Fruit fly (Drosophila melanogaster) whole organism, embryonic: ENCODE data around the gene CG11396.
A peak's percentile ranks its signal among the peaks of the same experiment; 100 is the strongest.

ENCODE experiments used
- CG11504 ChIP-seq: fragments of 200-800 bp; sonication (Bioruptor generic); optimal IDR thresholded peaks from 3 replicates; lab custom pipeline; 2019; ENCODE audit warnings: missing biosample characterization, mild to moderate bottlenecking, missing genetic modification characterization, moderate library complexity
- CG12744 ChIP-seq: fragments of 200-800 bp; sonication (Bioruptor generic); optimal IDR thresholded peaks from 2 replicates; lab custom pipeline; 2016; ENCODE audit warnings: missing biosample characterization, missing genetic modification characterization
- CG14014 ChIP-seq: fragments of 200-800 bp; sonication (Bioruptor generic); IDR thresholded peaks from 2 replicates; pipeline ENCODE4 v1.3.6; 2022; ENCODE audit warnings: missing biosample characterization, missing genetic modification characterization
- CG15073 ChIP-seq: fragments of 200-800 bp; sonication (Bioruptor generic); optimal IDR thresholded peaks from 2 replicates; lab custom pipeline; 2016; ENCODE audit warnings: missing biosample characterization, missing genetic modification characterization
- CG1529 ChIP-seq: fragments of 200-800 bp; sonication (Bioruptor generic); optimal IDR thresholded peaks from 3 replicates; lab custom pipeline; 2018; ENCODE audit warnings: missing biosample characterization, missing genetic modification characterization
- CG17361 ChIP-seq: fragments of 200-800 bp; sonication (Bioruptor generic); IDR thresholded peaks from 3 replicates; pipeline ENCODE4 v1.3.6; 2022; ENCODE audit warnings: missing biosample characterization, missing genetic modification characterization
- CG18262 ChIP-seq: fragments of 200-800 bp; optimal IDR thresholded peaks from 3 replicates; lab custom pipeline; 2019; ENCODE audit warnings: missing biosample characterization, mild to moderate bottlenecking, missing genetic modification characterization, moderate library complexity
- CG18476 ChIP-seq: fragments of 200-800 bp; sonication (Bioruptor generic); optimal IDR thresholded peaks from 2 replicates; lab custom pipeline; 2016; ENCODE audit warnings: missing biosample characterization, mild to moderate bottlenecking, missing genetic modification characterization
- CG2678 ChIP-seq: fragments of 200-800 bp; sonication (Bioruptor generic); optimal IDR thresholded peaks from 3 replicates; lab custom pipeline; 2019; ENCODE audit warnings: missing biosample characterization, mild to moderate bottlenecking, missing genetic modification characterization, moderate library complexity
- CG2875 ChIP-seq: fragments of 200-800 bp; sonication (Bioruptor generic); optimal IDR thresholded peaks from 2 replicates; lab custom pipeline; 2017; ENCODE audit warnings: missing biosample characterization, mild to moderate bottlenecking, missing genetic modification characterization, missing genetic modification reagents
- CG3726 ChIP-seq: fragments of 200-800 bp; sonication (Bioruptor generic); IDR thresholded peaks from 3 replicates; pipeline ENCODE4, ENCODE4 v1.3.6; 2022; ENCODE audit warnings: missing biosample characterization, missing genetic modification characterization
- CG3847 ChIP-seq: fragments of 200-800 bp; sonication (Bioruptor generic); IDR thresholded peaks from 2 replicates; pipeline ENCODE4 v1.3.6; 2022; ENCODE audit warnings: missing biosample characterization, missing genetic modification characterization
- CG4424 ChIP-seq: fragments of 200-800 bp; sonication (Bioruptor generic); optimal IDR thresholded peaks from 3 replicates; lab custom pipeline; 2016; ENCODE audit warnings: missing biosample characterization, missing genetic modification characterization
- CG7745 ChIP-seq: fragments of 200-800 bp; sonication (Bioruptor generic); optimal IDR thresholded peaks from 2 replicates; lab custom pipeline; 2018; ENCODE audit warnings: missing biosample characterization, mild to moderate bottlenecking, missing genetic modification characterization, moderate library complexity
- CG8388 ChIP-seq: fragments of 200-800 bp; sonication (Bioruptor generic); optimal IDR thresholded peaks from 2 replicates; lab custom pipeline; 2019; ENCODE audit warnings: missing biosample characterization, mild to moderate bottlenecking, missing genetic modification characterization, moderate library complexity
- CG9437 ChIP-seq: fragments of 200-800 bp; sonication (Bioruptor generic); optimal IDR thresholded peaks from 2 replicates; lab custom pipeline; 2018; ENCODE audit warnings: missing biosample characterization, mild to moderate bottlenecking, missing genetic modification characterization
- CG9932 ChIP-seq: fragments of 200-800 bp; sonication (Bioruptor generic); IDR thresholded peaks from 2 replicates; pipeline ENCODE4 v1.3.6; 2022; ENCODE audit warnings: missing biosample characterization, missing genetic modification characterization
- CrebB ChIP-seq: fragments of 200-800 bp; sonication (Bioruptor generic); optimal IDR thresholded peaks from 3 replicates; lab custom pipeline; 2018; ENCODE audit warnings: missing biosample characterization, mild to moderate bottlenecking, missing genetic modification characterization
- D ChIP-seq, 2 experiments: fragments of 200-800 bp in 1 of 2; fragments of >200 bp in 1 of 2; sonication (Bioruptor generic) in 1 of 2; optimal IDR thresholded peaks; 2 replicates in 1 of 2; 3 replicates in 1 of 2; lab custom pipeline; 2017; ENCODE audit warnings: mild to moderate bottlenecking in 1 of 2, missing biosample characterization in 1 of 2, missing genetic modification characterization in 1 of 2, missing genetic modification reagents in 1 of 2
- D19B ChIP-seq: fragments of 200-800 bp; sonication (Bioruptor generic); optimal IDR thresholded peaks from 2 replicates; lab custom pipeline; 2017; ENCODE audit warnings: missing biosample characterization, mild to moderate bottlenecking, missing genetic modification characterization
- Dip2 ChIP-seq: fragments of 200-800 bp; sonication (Bioruptor generic); IDR thresholded peaks from 2 replicates; pipeline ENCODE4 v1.3.6; 2022; ENCODE audit warnings: missing biosample characterization, missing genetic modification characterization
- Eip74EF ChIP-seq, 2 experiments: fragments of 200-800 bp in 1 of 2; fragments of >200 bp in 1 of 2; sonication (Bioruptor generic) in 1 of 2; optimal IDR thresholded peaks; 2 replicates each; lab custom pipeline; 2017 to 2019; ENCODE audit warnings: missing biosample characterization in 2 of 2, missing genetic modification characterization in 2 of 2, mild to moderate bottlenecking in 1 of 2, moderate library complexity in 1 of 2
- Elba2 ChIP-seq: fragments of 200-800 bp; sonication (Bioruptor generic); optimal IDR thresholded peaks from 3 replicates; lab custom pipeline; 2016; ENCODE audit warnings: missing biosample characterization, missing genetic modification characterization
- H15 ChIP-seq: fragments of 200-800 bp; sonication (Bioruptor generic); IDR thresholded peaks from 3 replicates; pipeline ENCODE4 v1.3.6; 2022; ENCODE audit warnings: missing biosample characterization, missing genetic modification characterization
- HmgZ ChIP-seq: fragments of 200-800 bp; sonication (Bioruptor generic); optimal IDR thresholded peaks from 2 replicates; lab custom pipeline; 2018; ENCODE audit warnings: missing biosample characterization, mild to moderate bottlenecking, missing genetic modification characterization
- Hr3 ChIP-seq: fragments of 200-800 bp; sonication (Bioruptor generic); optimal IDR thresholded peaks from 3 replicates; lab custom pipeline; 2016; ENCODE audit warnings: missing biosample characterization, missing genetic modification characterization
- NFAT ChIP-seq: fragments of 200-800 bp; sonication (Bioruptor generic); IDR thresholded peaks from 2 replicates; pipeline ENCODE4 v1.3.6; 2022; ENCODE audit warnings: missing biosample characterization, missing genetic modification characterization
- Ravus ChIP-seq: fragments of 200-800 bp; sonication (Bioruptor generic); IDR thresholded peaks from 2 replicates; pipeline ENCODE4 v1.3.6; 2022; ENCODE audit warnings: missing biosample characterization, missing genetic modification characterization
- Rfx ChIP-seq: fragments of 200-800 bp; sonication (Bioruptor generic); IDR thresholded peaks from 2 replicates; pipeline ENCODE4 v1.3.6; 2022; ENCODE audit warnings: missing biosample characterization, missing genetic modification characterization
- Sox102F ChIP-seq: fragments of 200-800 bp; sonication (Bioruptor generic); optimal IDR thresholded peaks from 2 replicates; lab custom pipeline; 2018; ENCODE audit warnings: missing biosample characterization, mild to moderate bottlenecking, missing genetic modification characterization, moderate library complexity
- Tbp ChIP-seq: fragments of >200 bp; optimal IDR thresholded peaks from 2 replicates; lab custom pipeline; 2018; ENCODE audit warnings: missing biosample characterization, missing genetic modification characterization
- bab2 ChIP-seq: fragments of 200-800 bp; sonication (Bioruptor generic); optimal IDR thresholded peaks from 2 replicates; lab custom pipeline; 2016; ENCODE audit warnings: missing biosample characterization, missing genetic modification characterization
- bcd ChIP-seq: fragments of 200-800 bp; sonication (Bioruptor generic); optimal IDR thresholded peaks from 2 replicates; lab custom pipeline; 2017; ENCODE audit warnings: missing biosample characterization, mild to moderate bottlenecking, missing genetic modification characterization
- chn ChIP-seq: fragments of 200-800 bp; sonication (Bioruptor generic); optimal IDR thresholded peaks from 2 replicates; lab custom pipeline; 2016; ENCODE audit warnings: missing biosample characterization, missing genetic modification characterization
- crol ChIP-seq: fragments of 200-800 bp; sonication (Bioruptor generic); IDR thresholded peaks from 2 replicates; pipeline ENCODE4 v1.3.6; 2022; ENCODE audit warnings: missing biosample characterization, missing genetic modification characterization
- dysf ChIP-seq: fragments of 200-800 bp; sonication (Bioruptor generic); IDR thresholded peaks from 3 replicates; pipeline ENCODE4 v1.3.6; 2022; ENCODE audit warnings: missing biosample characterization, missing genetic modification characterization
- ewg ChIP-seq: fragments of 200-800 bp; sonication (Bioruptor generic); optimal IDR thresholded peaks from 3 replicates; lab custom pipeline; 2017; ENCODE audit warnings: mild to moderate bottlenecking, missing biosample characterization, missing genetic modification reagents, missing genetic modification characterization
- hkb ChIP-seq, 2 experiments: fragments of 200-800 bp in 1 of 2; fragments of >200 bp in 1 of 2; sonication (Bioruptor generic) in 1 of 2; IDR thresholded peaks in 1 of 2; optimal IDR thresholded peaks in 1 of 2; 2 replicates each; pipeline versions ENCODE4 v1.3.6 to Lab custom; 2017 to 2022; ENCODE audit warnings: missing biosample characterization in 1 of 2, missing genetic modification characterization in 1 of 2
- jumu ChIP-seq: fragments of 200-800 bp; sonication (Bioruptor generic); optimal IDR thresholded peaks from 3 replicates; lab custom pipeline; 2016; ENCODE audit warnings: missing biosample characterization, missing genetic modification characterization
- kni ChIP-seq: fragments of 200-800 bp; sonication (Bioruptor generic); optimal IDR thresholded peaks from 3 replicates; lab custom pipeline; 2017; ENCODE audit warnings: mild to moderate bottlenecking, missing biosample characterization, missing genetic modification reagents, missing genetic modification characterization
- lab ChIP-seq: fragments of 200-800 bp; sonication (Bioruptor generic); optimal IDR thresholded peaks from 3 replicates; lab custom pipeline; 2017; ENCODE audit warnings: missing biosample characterization, missing genetic modification characterization, mild to moderate bottlenecking, moderate library complexity, missing genetic modification reagents
- lilli ChIP-seq: fragments of 200-800 bp; sonication (Bioruptor generic); optimal IDR thresholded peaks from 3 replicates; lab custom pipeline; 2016; ENCODE audit warnings: missing biosample characterization, missing genetic modification characterization
- peb ChIP-seq: fragments of 200-800 bp; sonication (Bioruptor generic); IDR thresholded peaks from 2 replicates; pipeline ENCODE4 v1.3.6; 2022; ENCODE audit warnings: missing biosample characterization, missing genetic modification characterization
- pnt ChIP-seq: fragments of 200-800 bp; sonication (Bioruptor generic); optimal IDR thresholded peaks from 3 replicates; lab custom pipeline; 2016; ENCODE audit warnings: missing biosample characterization, missing genetic modification characterization
- ranshi ChIP-seq: fragments of 200-800 bp; sonication (Bioruptor generic); IDR thresholded peaks from 2 replicates; pipeline ENCODE4 v1.3.6; 2022; ENCODE audit warnings: missing biosample characterization, missing genetic modification characterization
- ro ChIP-seq: fragments of 200-800 bp; sonication (Bioruptor generic); IDR thresholded peaks from 2 replicates; pipeline ENCODE4 v1.3.6; 2022; ENCODE audit warnings: missing biosample characterization, missing genetic modification characterization
- sd ChIP-seq: fragments of 200-800 bp; sonication (Bioruptor generic); optimal IDR thresholded peaks from 3 replicates; lab custom pipeline; 2018; ENCODE audit warnings: missing biosample characterization, mild to moderate bottlenecking, missing genetic modification characterization, moderate library complexity
- shn ChIP-seq: fragments of 200-800 bp; sonication (Bioruptor generic); optimal IDR thresholded peaks from 3 replicates; lab custom pipeline; 2016; ENCODE audit warnings: missing biosample characterization, missing genetic modification characterization

The CG11396 gene

dm6 chr3L:20837040-20837830 lies 49.3 kb upstream of the CG11396 start, which contains the start of gene CG13255 (continued):
- peak; percentile 52 for TF ChIP-seq lab (GFP tag; lab: Kevin White, UChicago)
- TF ChIP-seq CG11504 (tag; lab: Kevin White, UChicago) = peak; percentile 66
- peak; percentile 59 for TF ChIP-seq lilli (GFP tag; lab: Kevin White, UChicago)
- TF ChIP-seq crol (GFP tag; lab: Robert Waterston, UW) = no peak
- TF ChIP-seq CG1529 (GFP tag; lab: Kevin White, UChicago) = peak; percentile 12
- no peak for TF ChIP-seq CG7745 (tag; lab: Kevin White, UChicago)
- TF ChIP-seq CG2875 (GFP tag; lab: Kevin White, UChicago) = no peak
- peak; percentile 1 for TF ChIP-seq shn (GFP tag; lab: Kevin White, UChicago)
- TF ChIP-seq CG12744 (GFP tag; lab: Kevin White, UChicago) = no peak
- peak; percentile 16 for TF ChIP-seq bab2 (GFP tag; lab: Kevin White, UChicago)
- no peak for TF ChIP-seq ro
- peak; percentile 43 for TF ChIP-seq bcd (GFP tag; lab: Kevin White, UChicago)
- TF ChIP-seq Sox102F (GFP tag; lab: Kevin White, UChicago) = peak; percentile 24
- peak; percentile 60 for TF ChIP-seq Rfx (GFP tag; lab: Robert Waterston, UW)
- TF ChIP-seq Eip74EF (GFP tag; optimal IDR thresholded peaks at IDR 0.05; lab: Kevin White, UChicago) = peak in 1 of 2 experiments; percentile 24
- peak; percentile 13 for TF ChIP-seq jumu (GFP tag; lab: Kevin White, UChicago)
- TF ChIP-seq CG3726 (GFP tag; lab: Robert Waterston, UW) = no peak
- no peak for TF ChIP-seq Tbp (GFP tag; lab: Kevin White, UChicago)
- TF ChIP-seq ewg = no peak
- TF ChIP-seq chn (GFP tag; lab: Kevin White, UChicago) = no peak
- no peak for TF ChIP-seq CG18476
- TF ChIP-seq CG8388 = peak; percentile 21
- TF ChIP-seq CG17361 = peak; percentile 76; the same call in 2 of the 3 replicates
- TF ChIP-seq H15 (GFP tag; lab: Robert Waterston, UW) = peak; percentile 56; the same call in 1 of the 3 replicates
- TF ChIP-seq CG18262 (tag; lab: Kevin White, UChicago) = peak; percentile 51
- peak; percentile 20 for TF ChIP-seq pnt (GFP tag; lab: Kevin White, UChicago)
- peak; percentile 47; the same call in 1 of the 2 replicates for TF ChIP-seq CG9932
- peak; percentile 50 for TF ChIP-seq CG4424
- TF ChIP-seq sd (tag; lab: Kevin White, UChicago) = peak; percentile 11
- TF ChIP-seq D19B (GFP tag; lab: Kevin White, UChicago) = peak; percentile 55
- TF ChIP-seq D (optimal IDR thresholded peaks at IDR 0.05; lab: Kevin White, UChicago) = no peak
- no peak for TF ChIP-seq D (GFP tag; optimal IDR thresholded peaks at IDR 0.05; lab: Kevin White, UChicago)
- TF ChIP-seq kni (GFP tag; lab: Kevin White, UChicago) = no peak
- no peak for TF ChIP-seq Elba2 (GFP tag; lab: Kevin White, UChicago)
- no peak for TF ChIP-seq Ravus
- peak; percentile 23 for TF ChIP-seq CG9437 (GFP tag; lab: Kevin White, UChicago)
- peak; percentile 64; the same call in 2 of the 3 replicates for TF ChIP-seq dysf
- TF ChIP-seq Hr3 = peak; percentile 33
- no peak for TF ChIP-seq hkb (optimal IDR thresholded peaks at IDR 0.05; lab: Kevin White, UChicago)
- no peak for TF ChIP-seq hkb (GFP tag; IDR thresholded peaks at IDR 0.05; lab: Robert Waterston, UW)
- peak; percentile 47; the same call in 1 of the 2 replicates for TF ChIP-seq ranshi
- TF ChIP-seq peb (GFP tag; lab: Robert Waterston, UW) = no peak
- TF ChIP-seq CG14014 (GFP tag; lab: Robert Waterston, UW) = no peak
- TF ChIP-seq Dip2 (GFP tag; lab: Robert Waterston, UW) = no peak
- no peak for TF ChIP-seq CrebB
- peak; percentile 80 for TF ChIP-seq CG2678 (tag; lab: Kevin White, UChicago)
- TF ChIP-seq CG15073 (GFP tag; lab: Kevin White, UChicago) = no peak
- TF ChIP-seq CG3847 = no peak
- TF ChIP-seq HmgZ (tag; lab: Kevin White, UChicago) = peak; percentile 35
- peak; percentile 42; the same call in 1 of the 2 replicates for TF ChIP-seq NFAT (GFP tag; lab: Robert Waterston, UW)
